Fruit fly (Drosophila melanogaster) whole organism, embryonic: ENCODE measurements around the gene Gs2.
A peak's percentile ranks its signal among the peaks of the same experiment; 100 is the strongest.

Source experiments
- CG10274 ChIP-seq: fragments of 200-800 bp; sonication (Bioruptor generic); optimal IDR thresholded peaks from 3 replicates; lab custom pipeline; 2017; ENCODE audit warnings: missing biosample characterization, mild to moderate bottlenecking, missing genetic modification characterization
- CG12155 ChIP-seq: fragments of 200-800 bp; sonication (Bioruptor generic); optimal IDR thresholded peaks from 3 replicates; lab custom pipeline; 2016; ENCODE audit warnings: missing biosample characterization, missing genetic modification characterization
- CG12219 ChIP-seq: fragments of 200-800 bp; sonication (Bioruptor generic); optimal IDR thresholded peaks from 3 replicates; lab custom pipeline; 2018; ENCODE audit warnings: missing biosample characterization, mild to moderate bottlenecking, missing genetic modification characterization
- CG13123 ChIP-seq: fragments of 200-800 bp; sonication (Bioruptor generic); optimal IDR thresholded peaks from 2 replicates; lab custom pipeline; 2016; ENCODE audit warnings: missing biosample characterization, missing genetic modification characterization
- CG1529 ChIP-seq: fragments of 200-800 bp; sonication (Bioruptor generic); optimal IDR thresholded peaks from 3 replicates; lab custom pipeline; 2018; ENCODE audit warnings: missing biosample characterization, missing genetic modification characterization
- CG16779 ChIP-seq: fragments of 200-800 bp; sonication (Bioruptor generic); IDR thresholded peaks from 2 replicates; pipeline ENCODE4 v1.3.6; 2022; ENCODE audit warnings: missing biosample characterization, missing genetic modification characterization
- CG17328 ChIP-seq: fragments of 200-800 bp; sonication (Bioruptor generic); IDR thresholded peaks from 2 replicates; pipeline ENCODE4 v1.3.6; 2022; ENCODE audit warnings: missing biosample characterization, missing genetic modification characterization
- CG17385 ChIP-seq: fragments of 200-800 bp; sonication (Bioruptor generic); optimal IDR thresholded peaks from 3 replicates; lab custom pipeline; 2018; ENCODE audit warnings: missing biosample characterization, mild to moderate bottlenecking, missing genetic modification characterization
- CG3065 ChIP-seq: fragments of 200-800 bp; sonication (Bioruptor generic); optimal IDR thresholded peaks from 2 replicates; lab custom pipeline; 2016; ENCODE audit warnings: missing biosample characterization, missing genetic modification characterization
- CG4360 ChIP-seq: fragments of 200-800 bp; sonication (Bioruptor generic); IDR thresholded peaks from 2 replicates; pipeline ENCODE4 v1.3.6; 2022; ENCODE audit warnings: missing biosample characterization, missing genetic modification characterization
- CG4404 ChIP-seq: fragments of 200-800 bp; sonication (Bioruptor generic); IDR thresholded peaks from 2 replicates; pipeline ENCODE4 v1.3.6; 2022; ENCODE audit warnings: missing biosample characterization, missing genetic modification characterization
- CG4617 ChIP-seq: fragments of 200-800 bp; sonication (Bioruptor generic); optimal IDR thresholded peaks from 3 replicates; lab custom pipeline; 2016; ENCODE audit warnings: missing biosample characterization, missing genetic modification characterization, borderline replicate concordance
- D ChIP-seq, 2 experiments: fragments of 200-800 bp in 1 of 2; fragments of >200 bp in 1 of 2; sonication (Bioruptor generic) in 1 of 2; optimal IDR thresholded peaks; 2 replicates in 1 of 2; 3 replicates in 1 of 2; lab custom pipeline; 2017; ENCODE audit warnings: mild to moderate bottlenecking in 1 of 2, missing biosample characterization in 1 of 2, missing genetic modification characterization in 1 of 2, missing genetic modification reagents in 1 of 2
- D19A ChIP-seq: fragments of 200-800 bp; optimal IDR thresholded peaks from 3 replicates; lab custom pipeline; 2019; ENCODE audit warnings: missing biosample characterization, mild to moderate bottlenecking, missing genetic modification characterization, moderate library complexity
- D19B ChIP-seq: fragments of 200-800 bp; sonication (Bioruptor generic); optimal IDR thresholded peaks from 2 replicates; lab custom pipeline; 2017; ENCODE audit warnings: missing biosample characterization, mild to moderate bottlenecking, missing genetic modification characterization
- Dip3 ChIP-seq: fragments of 200-800 bp; sonication (Bioruptor generic); optimal IDR thresholded peaks from 3 replicates; lab custom pipeline; 2016; ENCODE audit warnings: missing biosample characterization, missing genetic modification characterization
- Drgx ChIP-seq: fragments of 200-800 bp; sonication (Bioruptor generic); IDR thresholded peaks from 2 replicates; pipeline ENCODE4 v1.3.6; 2022; ENCODE audit warnings: missing biosample characterization, missing genetic modification characterization
- Gsc ChIP-seq: fragments of 200-800 bp; sonication (Bioruptor generic); IDR thresholded peaks from 2 replicates; pipeline ENCODE4 v1.3.6; 2022; ENCODE audit warnings: missing biosample characterization, missing genetic modification characterization
- NFAT ChIP-seq: fragments of 200-800 bp; sonication (Bioruptor generic); IDR thresholded peaks from 2 replicates; pipeline ENCODE4 v1.3.6; 2022; ENCODE audit warnings: missing biosample characterization, missing genetic modification characterization
- TFAM ChIP-seq: fragments of 200-800 bp; sonication (Bioruptor generic); optimal IDR thresholded peaks from 2 replicates; lab custom pipeline; 2017; ENCODE audit warnings: missing biosample characterization, missing genetic modification characterization, inconsistent platforms
- Usf ChIP-seq: fragments of 200-800 bp; sonication (Bioruptor generic); optimal IDR thresholded peaks from 2 replicates; lab custom pipeline; 2017; ENCODE audit warnings: missing genotype, missing biosample characterization, missing genetic modification characterization
- ash1 ChIP-seq: fragments of 200-800 bp; sonication (Bioruptor generic); optimal IDR thresholded peaks from 2 replicates; lab custom pipeline; 2018; ENCODE audit warnings: missing biosample characterization, mild to moderate bottlenecking, missing genetic modification characterization
- bbx ChIP-seq: fragments of 200-800 bp; sonication (Bioruptor generic); IDR thresholded peaks from 2 replicates; pipeline ENCODE4 v1.3.6; 2022; ENCODE audit warnings: missing biosample characterization, missing genetic modification characterization; ENCODE audit not compliant: partially characterized antibody
- cas ChIP-seq: fragments of 200-800 bp; sonication (Bioruptor generic); IDR thresholded peaks from 2 replicates; pipeline ENCODE4 v1.3.6; 2022; ENCODE audit warnings: missing biosample characterization, missing genetic modification characterization
- crc ChIP-seq: fragments of 200-800 bp; sonication (Bioruptor generic); optimal IDR thresholded peaks from 2 replicates; lab custom pipeline; 2016; ENCODE audit warnings: missing biosample characterization, missing genetic modification characterization
- dati ChIP-seq: fragments of 200-800 bp; sonication (Bioruptor generic); IDR thresholded peaks from 2 replicates; pipeline ENCODE4 v1.3.6; 2022; ENCODE audit warnings: missing biosample characterization, missing genetic modification characterization
- ewg ChIP-seq: fragments of 200-800 bp; sonication (Bioruptor generic); optimal IDR thresholded peaks from 3 replicates; lab custom pipeline; 2017; ENCODE audit warnings: mild to moderate bottlenecking, missing biosample characterization, missing genetic modification reagents, missing genetic modification characterization
- gcm ChIP-seq: fragments of 200-800 bp; sonication (Bioruptor generic); optimal IDR thresholded peaks from 2 replicates; lab custom pipeline; 2019; ENCODE audit warnings: missing biosample characterization, mild to moderate bottlenecking, missing genetic modification characterization, moderate library complexity
- ham ChIP-seq: fragments of 200-800 bp; sonication (Bioruptor generic); IDR thresholded peaks from 2 replicates; pipeline ENCODE4 v1.3.6; 2022; ENCODE audit warnings: missing biosample characterization, missing genetic modification characterization
- kay ChIP-seq: fragments of 200-800 bp; sonication (Bioruptor generic); optimal IDR thresholded peaks from 2 replicates; lab custom pipeline; 2016; ENCODE audit warnings: missing biosample characterization, missing genetic modification characterization
- lov ChIP-seq, 2 experiments: fragments of 200-800 bp in 1 of 2; fragments of >200 bp in 1 of 2; sonication (Bioruptor generic) in 1 of 2; IDR thresholded peaks in 1 of 2; optimal IDR thresholded peaks in 1 of 2; 2 replicates in 1 of 2; 3 replicates in 1 of 2; pipeline versions ENCODE4 v1.3.6 to Lab custom; 2017 to 2022; ENCODE audit warnings: missing biosample characterization in 1 of 2, missing genetic modification characterization in 1 of 2
- nau ChIP-seq: fragments of 200-800 bp; sonication (Bioruptor generic); optimal IDR thresholded peaks from 3 replicates; lab custom pipeline; 2017; ENCODE audit warnings: missing biosample characterization, mild to moderate bottlenecking, missing genetic modification characterization, missing genetic modification reagents
- odd ChIP-seq: fragments of 200-800 bp; sonication (Bioruptor generic); optimal IDR thresholded peaks from 2 replicates; lab custom pipeline; 2017; ENCODE audit warnings: missing biosample characterization, mild to moderate bottlenecking, missing genetic modification characterization
- onecut ChIP-seq: fragments of 200-800 bp; sonication (Bioruptor generic); IDR thresholded peaks from 2 replicates; pipeline ENCODE4 v1.3.6; 2022; ENCODE audit warnings: missing biosample characterization, missing genetic modification characterization
- org-1 ChIP-seq: fragments of 200-800 bp; sonication (Bioruptor generic); optimal IDR thresholded peaks from 2 replicates; lab custom pipeline; 2017; ENCODE audit warnings: missing biosample characterization, missing genetic modification characterization
- p53 ChIP-seq: fragments of 200-800 bp; sonication (Bioruptor generic); optimal IDR thresholded peaks from 2 replicates; lab custom pipeline; 2016; ENCODE audit warnings: missing biosample characterization, missing genetic modification characterization
- pum ChIP-seq: fragments of 200-800 bp; sonication (Bioruptor generic); optimal IDR thresholded peaks from 2 replicates; lab custom pipeline; 2016; ENCODE audit warnings: missing biosample characterization, missing genetic modification characterization
- repo ChIP-seq: fragments of 200-800 bp; sonication (Bioruptor generic); optimal IDR thresholded peaks from 2 replicates; lab custom pipeline; 2016; ENCODE audit warnings: missing biosample characterization, missing genetic modification characterization
- run ChIP-seq: fragments of 200-800 bp; sonication (Bioruptor generic); optimal IDR thresholded peaks from 3 replicates; lab custom pipeline; 2018; ENCODE audit warnings: missing biosample characterization, mild to moderate bottlenecking, missing genetic modification characterization
- schlank ChIP-seq: fragments of 200-800 bp; sonication (Bioruptor generic); optimal IDR thresholded peaks from 2 replicates; lab custom pipeline; 2018; ENCODE audit warnings: missing biosample characterization, mild to moderate bottlenecking, missing genetic modification characterization
- scrt ChIP-seq: fragments of 200-800 bp; sonication (Bioruptor generic); optimal IDR thresholded peaks from 2 replicates; lab custom pipeline; 2018; ENCODE audit warnings: missing biosample characterization, mild to moderate bottlenecking, missing genetic modification characterization, moderate library complexity
- sens ChIP-seq: fragments of 200-800 bp; sonication (Bioruptor generic); peaks from one replicate; lab custom pipeline; 2016; ENCODE audit warnings: missing biosample characterization, missing genetic modification characterization
- seq ChIP-seq: fragments of 200-800 bp; sonication (Bioruptor generic); IDR thresholded peaks from 2 replicates; pipeline ENCODE4 v1.3.6; 2022; ENCODE audit warnings: missing biosample characterization, missing genetic modification characterization
- sima ChIP-seq: fragments of 200-800 bp; sonication (Bioruptor generic); optimal IDR thresholded peaks from 2 replicates; lab custom pipeline; 2016; ENCODE audit warnings: missing biosample characterization, missing genetic modification characterization
- slou ChIP-seq: fragments of 200-800 bp; sonication (Bioruptor generic); optimal IDR thresholded peaks from 3 replicates; lab custom pipeline; 2016; ENCODE audit warnings: missing biosample characterization, missing genetic modification characterization
- tin ChIP-seq: fragments of 200-800 bp; sonication (Bioruptor generic); optimal IDR thresholded peaks from 3 replicates; lab custom pipeline; 2016; ENCODE audit warnings: missing biosample characterization, missing genetic modification characterization
- wdn ChIP-seq: fragments of 200-800 bp; sonication (Bioruptor generic); IDR thresholded peaks from 2 replicates; pipeline ENCODE4 v1.3.6; 2022; ENCODE audit warnings: missing biosample characterization, missing genetic modification characterization
- wek ChIP-seq: fragments of 200-800 bp; sonication (Bioruptor generic); optimal IDR thresholded peaks from 3 replicates; lab custom pipeline; 2018; ENCODE audit warnings: missing biosample characterization, mild to moderate bottlenecking, missing genetic modification characterization, moderate library complexity
- wor ChIP-seq: fragments of 200-800 bp; sonication (Bioruptor generic); IDR thresholded peaks from 2 replicates; pipeline ENCODE4 v1.3.6; 2022; ENCODE audit warnings: missing biosample characterization, missing genetic modification characterization
- zf30C ChIP-seq: fragments of 200-800 bp; sonication (Bioruptor generic); optimal IDR thresholded peaks from 3 replicates; lab custom pipeline; 2018; ENCODE audit warnings: missing biosample characterization, mild to moderate bottlenecking, missing genetic modification characterization

Gs2 gene

dm6 chrX:11452846-11453391 lies 30.3 kb downstream of the Gs2 start (continued):
- TF ChIP-seq bbx (GFP tag; lab: Robert Waterston, UW) (0 out of 2 replicates have a peak, but pooled peaks have one; percentile 37), Usf (GFP tag; lab: Kevin White, UChicago) (no peak), NFAT (peak; percentile 73), CG4404 (GFP tag; lab: Robert Waterston, UW) (peak; percentile 77), org-1 (peak; percentile 78), nau (GFP tag; lab: Kevin White, UChicago) (peak; percentile 55), schlank (tag; lab: Kevin White, UChicago) (peak; percentile 59), cas (GFP tag; lab: Robert Waterston, UW) (peak; percentile 61; the same call in 1 of the 2 replicates), crc (GFP tag; lab: Kevin White, UChicago) (peak; percentile 50), odd (GFP tag; lab: Kevin White, UChicago) (peak; percentile 51), CG4617 (GFP tag; lab: Kevin White, UChicago) (peak; percentile 29), CG17385 (GFP tag; lab: Kevin White, UChicago) (peak; percentile 62), ham (GFP tag; lab: Robert Waterston, UW) (no peak), dati (GFP tag; lab: Robert Waterston, UW) (peak; percentile 64; the same call in 1 of the 2 replicates), CG4360 (GFP tag; lab: Robert Waterston, UW) (peak; percentile 89), CG12155 (GFP tag; lab: Kevin White, UChicago) (peak; percentile 70), Gsc (GFP tag; lab: Robert Waterston, UW) (0 out of 2 replicates have a peak, but pooled peaks have one; percentile 47), sima (GFP tag; lab: Kevin White, UChicago) (peak; percentile 43), wor (GFP tag; lab: Robert Waterston, UW) (peak; percentile 76), zf30C (GFP tag; lab: Kevin White, UChicago) (no peak), run (tag; lab: Kevin White, UChicago) (peak; percentile 30), p53 (GFP tag; lab: Kevin White, UChicago) (no peak), ash1 (GFP tag; lab: Kevin White, UChicago) (no peak), CG10274 (GFP tag; lab: Kevin White, UChicago) (no peak), kay (peak; percentile 66), tin (GFP tag; lab: Kevin White, UChicago) (peak; percentile 65), ewg (GFP tag; lab: Kevin White, UChicago) (peak; percentile 99), wek (GFP tag; lab: Kevin White, UChicago) (peak; percentile 61), D19B (GFP tag; lab: Kevin White, UChicago) (peak; percentile 39), onecut (GFP tag; lab: Robert Waterston, UW) (peak; percentile 71), repo (peak; percentile 30), CG16779 (GFP tag; lab: Robert Waterston, UW) (peak; percentile 43; the same call in 1 of the 2 replicates), CG12219 (GFP tag; lab: Kevin White, UChicago) (peak; percentile 61), sens (GFP tag; lab: Kevin White, UChicago) (peak; percentile 97), D19A (tag; lab: Kevin White, UChicago) (peak; percentile 60), lov (optimal IDR thresholded peaks at IDR 0.05; lab: Kevin White, UChicago) (no peak), lov (GFP tag; IDR thresholded peaks at IDR 0.05; lab: Robert Waterston, UW) (peak; percentile 68; the same call in 2 of the 3 replicates), scrt (GFP tag; lab: Kevin White, UChicago) (peak; percentile 66), CG13123 (GFP tag; lab: Kevin White, UChicago) (peak; percentile 7), CG1529 (GFP tag; lab: Kevin White, UChicago) (peak; percentile 35), CG3065 (GFP tag; lab: Kevin White, UChicago) (peak; percentile 30), Dip3 (GFP tag; lab: Kevin White, UChicago) (peak; percentile 59), Drgx (GFP tag; lab: Robert Waterston, UW) (peak; percentile 95), TFAM (no peak), wdn (GFP tag; lab: Robert Waterston, UW) (peak; percentile 81), D (optimal IDR thresholded peaks at IDR 0.05; lab: Kevin White, UChicago) (no peak), D (GFP tag; optimal IDR thresholded peaks at IDR 0.05; lab: Kevin White, UChicago) (peak; percentile 61), pum (GFP tag; lab: Kevin White, UChicago) (peak; percentile 81), gcm (GFP tag; lab: Kevin White, UChicago) (peak; percentile 59), slou (GFP tag; lab: Kevin White, UChicago) (peak; percentile 53), seq (peak; percentile 85), CG17328 (peak; percentile 84)
